Fruit fly (Drosophila melanogaster) whole organism, embryonic: ENCODE data around the gene dtn.
A peak's percentile ranks its signal among the peaks of the same experiment; 100 is the strongest.

Source experiments
- CG10147 ChIP-seq: fragments of 200-800 bp; sonication (Bioruptor generic); optimal IDR thresholded peaks from 2 replicates; lab custom pipeline; 2019; ENCODE audit warnings: missing biosample characterization, mild to moderate bottlenecking, missing genetic modification characterization, moderate library complexity
- CG10543 ChIP-seq: fragments of 200-800 bp; sonication (Bioruptor generic); optimal IDR thresholded peaks from 3 replicates; lab custom pipeline; 2017; ENCODE audit warnings: missing biosample characterization, mild to moderate bottlenecking, missing genetic modification characterization, moderate library complexity
- CG1233 ChIP-seq: fragments of 200-800 bp; sonication (Bioruptor generic); optimal IDR thresholded peaks from 4 replicates; lab custom pipeline; 2018; ENCODE audit warnings: missing biosample characterization, mild to moderate bottlenecking, missing genetic modification characterization
- CG13287 ChIP-seq: fragments of 200-800 bp; sonication (Bioruptor generic); IDR thresholded peaks from 2 replicates; pipeline ENCODE4 v1.3.6; 2022; ENCODE audit warnings: missing biosample characterization, missing genetic modification characterization; ENCODE audit not compliant: partially characterized antibody
- CG13424 ChIP-seq: fragments of 200-800 bp; sonication (Bioruptor generic); optimal IDR thresholded peaks from 2 replicates; lab custom pipeline; 2019; ENCODE audit warnings: missing biosample characterization, mild to moderate bottlenecking, missing genetic modification characterization, moderate library complexity
- CG15514 ChIP-seq: fragments of 200-800 bp; sonication (Bioruptor generic); optimal IDR thresholded peaks from 3 replicates; lab custom pipeline; 2017; ENCODE audit warnings: missing biosample characterization, missing genetic modification characterization, mild to moderate bottlenecking, moderate library complexity, missing genetic modification reagents
- CG17328 ChIP-seq: fragments of 200-800 bp; sonication (Bioruptor generic); IDR thresholded peaks from 2 replicates; pipeline ENCODE4 v1.3.6; 2022; ENCODE audit warnings: missing biosample characterization, missing genetic modification characterization
- CG2116 ChIP-seq: fragments of 200-800 bp; sonication (Bioruptor generic); optimal IDR thresholded peaks from 3 replicates; lab custom pipeline; 2018; ENCODE audit warnings: missing biosample characterization, mild to moderate bottlenecking, missing genetic modification characterization
- CG30020 ChIP-seq: fragments of 200-800 bp; optimal IDR thresholded peaks from 2 replicates; lab custom pipeline; 2019; ENCODE audit warnings: missing biosample characterization, mild to moderate bottlenecking, missing genetic modification characterization, moderate library complexity
- CG32767 ChIP-seq: fragments of 200-800 bp; sonication (Bioruptor generic); IDR thresholded peaks from 2 replicates; pipeline ENCODE4 v1.3.6; 2022; ENCODE audit warnings: missing biosample characterization, missing genetic modification characterization
- CG33213 ChIP-seq: fragments of 200-800 bp; sonication (Bioruptor generic); optimal IDR thresholded peaks from 3 replicates; lab custom pipeline; 2016; ENCODE audit warnings: missing biosample characterization, missing genetic modification characterization
- CG34224 ChIP-seq: fragments of 200-800 bp; sonication (Bioruptor generic); IDR thresholded peaks from 3 replicates; pipeline ENCODE4 v1.3.6; 2022; ENCODE audit warnings: missing biosample characterization, missing genetic modification characterization; ENCODE audit not compliant: partially characterized antibody
- CG3838 ChIP-seq: fragments of 200-800 bp; sonication (Bioruptor generic); optimal IDR thresholded peaks from 3 replicates; lab custom pipeline; 2016; ENCODE audit warnings: missing biosample characterization, missing genetic modification characterization
- CG3995 ChIP-seq: fragments of 200-800 bp; sonication (Bioruptor generic); optimal IDR thresholded peaks from 3 replicates; lab custom pipeline; 2016; ENCODE audit warnings: missing biosample characterization, missing genetic modification characterization
- CG5245 ChIP-seq: fragments of 200-800 bp; sonication (Bioruptor generic); optimal IDR thresholded peaks from 3 replicates; lab custom pipeline; 2016; ENCODE audit warnings: missing biosample characterization, missing genetic modification characterization
- CG6254 ChIP-seq: fragments of 200-800 bp; sonication (Bioruptor generic); optimal IDR thresholded peaks from 3 replicates; lab custom pipeline; 2017; ENCODE audit warnings: mild to moderate bottlenecking, missing biosample characterization, missing genetic modification reagents, missing genetic modification characterization
- CG8281 ChIP-seq: fragments of 200-800 bp; sonication (Bioruptor generic); optimal IDR thresholded peaks from 2 replicates; lab custom pipeline; 2018; ENCODE audit warnings: missing biosample characterization, mild to moderate bottlenecking, missing genetic modification characterization, moderate library complexity
- CG9817 ChIP-seq: fragments of 200-800 bp; sonication (Bioruptor generic); optimal IDR thresholded peaks from 2 replicates; lab custom pipeline; 2018; ENCODE audit warnings: missing biosample characterization, mild to moderate bottlenecking, missing genetic modification characterization, moderate library complexity
- CrebB ChIP-seq: fragments of 200-800 bp; sonication (Bioruptor generic); optimal IDR thresholded peaks from 3 replicates; lab custom pipeline; 2018; ENCODE audit warnings: missing biosample characterization, mild to moderate bottlenecking, missing genetic modification characterization
- Deaf1 ChIP-seq: fragments of 200-800 bp; optimal IDR thresholded peaks from 3 replicates; lab custom pipeline; 2019; ENCODE audit warnings: missing biosample characterization, mild to moderate bottlenecking, missing genetic modification characterization, moderate library complexity
- Doc3 ChIP-seq: fragments of 200-800 bp; sonication (Bioruptor generic); IDR thresholded peaks from 3 replicates; pipeline ENCODE4 v1.3.6; 2022; ENCODE audit warnings: missing biosample characterization, missing genetic modification characterization; ENCODE audit not compliant: partially characterized antibody
- Dp ChIP-seq: fragments of 200-800 bp; sonication (Bioruptor generic); optimal IDR thresholded peaks from 2 replicates; lab custom pipeline; 2018; ENCODE audit warnings: missing biosample characterization, mild to moderate bottlenecking, missing genetic modification characterization, moderate library complexity
- Dref ChIP-seq: fragments of 200-800 bp; sonication (Bioruptor generic); IDR thresholded peaks from 2 replicates; pipeline ENCODE4 v1.3.6; 2022; ENCODE audit warnings: missing biosample characterization, missing genetic modification characterization
- E2f2 ChIP-seq: fragments of 200-800 bp; sonication (Bioruptor generic); IDR thresholded peaks from 2 replicates; pipeline ENCODE4 v1.3.6; 2022; ENCODE audit warnings: missing biosample characterization, missing genetic modification characterization
- Ets65A ChIP-seq: fragments of 200-800 bp; sonication (Bioruptor generic); peaks from one replicate; lab custom pipeline; 2016; ENCODE audit warnings: missing biosample characterization, missing genetic modification characterization
- GATAe ChIP-seq: fragments of 200-800 bp; sonication (Bioruptor generic); conservative IDR thresholded peaks from 2 replicates; pipeline ENCODE4 v1.3.6; 2022; ENCODE audit warnings: missing biosample characterization, missing genetic modification characterization
- HHEX ChIP-seq: fragments of 200-800 bp; sonication (Bioruptor generic); optimal IDR thresholded peaks from 3 replicates; lab custom pipeline; 2017; ENCODE audit warnings: missing biosample characterization, mild to moderate bottlenecking, missing genetic modification characterization, missing genetic modification reagents
- HLH4C ChIP-seq: fragments of 200-800 bp; sonication (Bioruptor generic); IDR thresholded peaks from 3 replicates; pipeline ENCODE4 v1.3.6; 2022; ENCODE audit warnings: missing biosample characterization, missing genetic modification characterization; ENCODE audit not compliant: partially characterized antibody
- Hmr ChIP-seq: fragments of 200-800 bp; sonication (Bioruptor generic); optimal IDR thresholded peaks from 3 replicates; lab custom pipeline; 2017; ENCODE audit warnings: mild to moderate bottlenecking, missing biosample characterization, missing genetic modification reagents, missing genetic modification characterization
- Lhr ChIP-seq: fragments of 200-800 bp; sonication (Bioruptor generic); optimal IDR thresholded peaks from 3 replicates; lab custom pipeline; 2017; ENCODE audit warnings: mild to moderate bottlenecking, missing biosample characterization, missing genetic modification reagents, missing genetic modification characterization
- Nf-YC ChIP-seq: fragments of 200-800 bp; optimal IDR thresholded peaks from 3 replicates; lab custom pipeline; 2019; ENCODE audit warnings: missing biosample characterization, mild to moderate bottlenecking, missing genetic modification characterization, moderate library complexity
- Rx ChIP-seq: fragments of 200-800 bp; sonication (Bioruptor generic); IDR thresholded peaks from 2 replicates; pipeline ENCODE4 v1.3.6; 2022; ENCODE audit warnings: missing biosample characterization, missing genetic modification characterization
- YL-1 ChIP-seq: fragments of 200-800 bp; sonication (Bioruptor generic); optimal IDR thresholded peaks from 3 replicates; lab custom pipeline; 2017; ENCODE audit warnings: missing biosample characterization, mild to moderate bottlenecking, missing genetic modification characterization
- amos ChIP-seq: fragments of 200-800 bp; sonication (Bioruptor generic); IDR thresholded peaks from 2 replicates; pipeline ENCODE4 v1.3.6; 2022; ENCODE audit warnings: missing biosample characterization, missing genetic modification characterization; ENCODE audit not compliant: partially characterized antibody
- cg ChIP-seq: fragments of 200-800 bp; sonication (Bioruptor generic); optimal IDR thresholded peaks from 3 replicates; lab custom pipeline; 2019; ENCODE audit warnings: missing biosample characterization, mild to moderate bottlenecking, missing genetic modification characterization, moderate library complexity
- ci ChIP-seq: fragments of 200-800 bp; sonication (Bioruptor generic); IDR thresholded peaks from 3 replicates; pipeline ENCODE4 v1.3.6; 2022; ENCODE audit warnings: missing biosample characterization, missing genetic modification characterization
- crp ChIP-seq, 2 experiments: fragments of 200-800 bp; sonication (Bioruptor generic); optimal IDR thresholded peaks; 2 replicates in 1 of 2; 3 replicates in 1 of 2; lab custom pipeline; 2017; ENCODE audit warnings: missing biosample characterization in 2 of 2, missing genetic modification characterization in 2 of 2, mild to moderate bottlenecking in 1 of 2, moderate library complexity in 1 of 2
- cwo ChIP-seq: fragments of 200-800 bp; sonication (Bioruptor generic); optimal IDR thresholded peaks from 3 replicates; lab custom pipeline; 2017; ENCODE audit warnings: missing biosample characterization, missing genetic modification characterization, mild to moderate bottlenecking, moderate library complexity, missing genetic modification reagents
- ftz-f1 ChIP-seq: fragments of 200-800 bp; sonication (Bioruptor generic); optimal IDR thresholded peaks from 2 replicates; lab custom pipeline; 2016; ENCODE audit warnings: missing biosample characterization, missing genetic modification characterization
- hbn ChIP-seq: fragments of 200-800 bp; sonication (Bioruptor generic); IDR thresholded peaks from 2 replicates; pipeline ENCODE4 v1.3.6; 2022; ENCODE audit warnings: missing biosample characterization, missing genetic modification characterization; ENCODE audit not compliant: partially characterized antibody
- inv ChIP-seq: fragments of 200-800 bp; sonication (Bioruptor generic); IDR thresholded peaks from 2 replicates; pipeline ENCODE4 v1.3.6; 2022; ENCODE audit warnings: missing biosample characterization, missing genetic modification characterization; ENCODE audit not compliant: partially characterized antibody
- kni ChIP-seq: fragments of 200-800 bp; sonication (Bioruptor generic); optimal IDR thresholded peaks from 3 replicates; lab custom pipeline; 2017; ENCODE audit warnings: mild to moderate bottlenecking, missing biosample characterization, missing genetic modification reagents, missing genetic modification characterization
- pb ChIP-seq: fragments of 200-800 bp; sonication (Bioruptor generic); optimal IDR thresholded peaks from 3 replicates; lab custom pipeline; 2016; ENCODE audit warnings: missing biosample characterization, missing genetic modification characterization
- rib ChIP-seq: fragments of 200-800 bp; sonication (Bioruptor generic); IDR thresholded peaks from 2 replicates; pipeline ENCODE4 v1.3.6; 2022; ENCODE audit warnings: missing biosample characterization, missing genetic modification characterization
- sd ChIP-seq: fragments of 200-800 bp; sonication (Bioruptor generic); optimal IDR thresholded peaks from 3 replicates; lab custom pipeline; 2018; ENCODE audit warnings: missing biosample characterization, mild to moderate bottlenecking, missing genetic modification characterization, moderate library complexity
- sob ChIP-seq: fragments of 200-800 bp; sonication (Bioruptor generic); IDR thresholded peaks from 2 replicates; pipeline ENCODE4 v1.3.6; 2022; ENCODE audit warnings: missing biosample characterization, missing genetic modification characterization
- stwl ChIP-seq: fragments of 200-800 bp; sonication (Bioruptor generic); optimal IDR thresholded peaks from 3 replicates; lab custom pipeline; 2018; ENCODE audit warnings: missing biosample characterization, mild to moderate bottlenecking, missing genetic modification characterization, moderate library complexity
- tna ChIP-seq: fragments of 200-800 bp; sonication (Bioruptor generic); IDR thresholded peaks from 2 replicates; pipeline ENCODE4 v1.3.6; 2022; ENCODE audit warnings: missing biosample characterization, missing genetic modification characterization; ENCODE audit not compliant: partially characterized antibody

Gene dtn

DNA sequence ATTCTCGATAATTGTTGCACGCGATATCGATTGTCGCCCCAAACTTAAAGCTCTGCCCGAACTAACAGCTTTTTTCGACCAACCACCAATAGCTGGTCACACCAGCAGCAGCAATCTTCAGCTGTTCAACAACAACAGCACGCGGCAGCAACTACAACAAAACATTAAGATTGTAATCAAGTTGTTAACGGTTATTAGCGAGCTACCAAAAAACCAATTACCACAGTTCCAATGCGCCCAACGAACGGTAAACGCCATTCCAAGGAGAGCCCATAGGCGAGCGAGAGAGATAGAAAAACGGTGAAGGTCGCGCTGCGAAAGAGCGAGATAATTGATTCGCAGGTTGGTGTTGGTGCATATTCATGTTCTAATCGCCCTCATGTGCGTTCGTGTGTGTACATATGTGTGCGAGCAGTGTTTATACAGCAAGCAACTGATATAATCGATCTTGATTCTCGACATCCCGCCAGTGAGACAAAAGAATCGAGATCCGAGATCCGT, 5.6 kb upstream of the dtn start, which contains the start of gene Efr (continued):
- TF ChIP-seq crp (GFP tag; optimal IDR thresholded peaks at IDR 0.05; lab: Kevin White, UChicago) (peak in 1 of 2 experiments; percentile 83), CG10147 (GFP tag; lab: Kevin White, UChicago) (peak; percentile 10), Doc3 (0 out of 3 replicates have a peak, but pooled peaks have one; percentile 14), sd (tag; lab: Kevin White, UChicago) (peak; percentile 80), CG34224 (GFP tag; lab: Robert Waterston, UW) (0 out of 3 replicates have a peak, but pooled peaks have one; percentile 24), CG33213 (GFP tag; lab: Kevin White, UChicago) (no peak), CG32767 (GFP tag; lab: Robert Waterston, UW) (no peak), CG5245 (GFP tag; lab: Kevin White, UChicago) (no peak), CrebB (tag; lab: Kevin White, UChicago) (peak; percentile 28), YL-1 (GFP tag; lab: Kevin White, UChicago) (peak; percentile 5), sob (GFP tag; lab: Robert Waterston, UW) (0 out of 2 replicates have a peak, but pooled peaks have one; percentile 16), GATAe (GFP tag; lab: Robert Waterston, UW) (0 out of 2 replicates have a peak, but pooled peaks have one; percentile 33), Nf-YC (tag; lab: Kevin White, UChicago) (peak; percentile 16), CG13287 (GFP tag; lab: Robert Waterston, UW) (peak; percentile 60), E2f2 (GFP tag; lab: Robert Waterston, UW) (peak; percentile 85), Rx (GFP tag; lab: Robert Waterston, UW) (no peak), CG15514 (GFP tag; lab: Kevin White, UChicago) (peak; percentile 39), amos (GFP tag; lab: Robert Waterston, UW) (peak; percentile 27; the same call in 1 of the 2 replicates), Deaf1 (tag; lab: Kevin White, UChicago) (peak; percentile 28), CG3838 (GFP tag; lab: Kevin White, UChicago) (peak; percentile 61), tna (no peak), CG3995 (no peak), HHEX (GFP tag; lab: Kevin White, UChicago) (peak; percentile 36), Hmr (GFP tag; lab: Kevin White, UChicago) (peak; percentile 30), ci (GFP tag; lab: Robert Waterston, UW) (0 out of 3 replicates have a peak, but pooled peaks have one; percentile 40), HLH4C (GFP tag; lab: Robert Waterston, UW) (peak; percentile 42; the same call in 2 of the 3 replicates), inv (GFP tag; lab: Robert Waterston, UW) (no peak), hbn (GFP tag; lab: Robert Waterston, UW) (peak; percentile 33; the same call in 1 of the 2 replicates), CG6254 (GFP tag; lab: Kevin White, UChicago) (no peak), stwl (tag; lab: Kevin White, UChicago) (peak; percentile 15), Lhr (GFP tag; lab: Kevin White, UChicago) (peak; percentile 27), CG8281 (tag; lab: Kevin White, UChicago) (no peak), CG30020 (tag; lab: Kevin White, UChicago) (no peak), CG9817 (tag; lab: Kevin White, UChicago) (no peak), CG17328 (no peak), cwo (GFP tag; lab: Kevin White, UChicago) (peak; percentile 39), Ets65A (no peak), CG2116 (peak; percentile 22), pb (GFP tag; lab: Kevin White, UChicago) (peak; percentile 2), CG13424 (tag; lab: Kevin White, UChicago) (peak; percentile 2), CG1233 (GFP tag; lab: Kevin White, UChicago) (peak; percentile 3), CG10543 (peak; percentile 61), ftz-f1 (GFP tag; lab: Kevin White, UChicago) (peak; percentile 99), rib (GFP tag; lab: Robert Waterston, UW) (peak; percentile 34; the same call in 1 of the 2 replicates), Dref (GFP tag; lab: Robert Waterston, UW) (peak; percentile 76), Dp (peak; percentile 84), kni (GFP tag; lab: Kevin White, UChicago) (peak; percentile 55), cg (GFP tag; lab: Kevin White, UChicago) (peak; percentile 88)
